Worm (Caenorhabditis elegans) whole organism, L1 larva: ENCODE results near the gene K08A2.2.

ENCODE experiments used
- ceh-82 ChIP-seq, 3 experiments: fragments of 150-350 bp in 1 of 3; sonication (generic microtip) in 2 of 3; optimal IDR thresholded peaks; 2 replicates each; lab custom pipeline; 2014 to 2017; ENCODE audit warnings: missing biosample characterization in 3 of 3, missing genetic modification characterization in 3 of 3
- egl-27 ChIP-seq, 2 experiments: fragments of 150-350 bp in 1 of 2; sonication (generic microtip); optimal IDR thresholded peaks; 3 replicates each; lab custom pipeline; 2017 to 2018; ENCODE audit warnings: missing biosample characterization in 2 of 2, missing genetic modification characterization in 2 of 2, missing genetic modification reagents in 2 of 2
- elt-2 ChIP-seq: sonication (generic microtip); optimal IDR thresholded peaks from 2 replicates; lab custom pipeline; 2016; ENCODE audit warnings: missing genetic modification characterization, mild to moderate bottlenecking, inconsistent platforms, missing compliant biosample characterization, missing genetic modification reagents
- elt-3 ChIP-seq, 6 experiments: fragments of 150-350 bp in 1 of 6; sonication (generic microtip); optimal IDR thresholded peaks; 2 replicates each; lab custom pipeline; 2017 to 2018; ENCODE audit warnings: missing biosample characterization in 6 of 6, missing genetic modification characterization in 6 of 6, inconsistent platforms in 1 of 6
- isw-1 ChIP-seq: fragments of 200-800 bp; sonication (Bioruptor generic); IDR thresholded peaks from 2 replicates; pipeline ENCODE4 v1.3.6; 2022; ENCODE audit warnings: missing genetic modification characterization, missing compliant biosample characterization
- lin-15B ChIP-seq: fragments of 150-350 bp; sonication (generic microtip); optimal IDR thresholded peaks from 3 replicates; lab custom pipeline; 2014; ENCODE audit warnings: missing biosample characterization, missing genetic modification characterization
- lsy-2 ChIP-seq, 2 experiments: fragments of 150-350 bp; optimal IDR thresholded peaks; 2 replicates each; lab custom pipeline; 2014; ENCODE audit warnings: missing biosample characterization in 2 of 2, missing genetic modification characterization in 2 of 2
- nhr-12 ChIP-seq: sonication (generic microtip); optimal IDR thresholded peaks from 2 replicates; lab custom pipeline; 2017; ENCODE audit warnings: missing biosample characterization, missing genetic modification characterization
- nhr-28 ChIP-seq: fragments of 150-350 bp; optimal IDR thresholded peaks from 2 replicates; lab custom pipeline; 2014; ENCODE audit warnings: missing biosample characterization, missing genetic modification characterization
- nhr-76 ChIP-seq: sonication (generic microtip); optimal IDR thresholded peaks from 2 replicates; lab custom pipeline; 2017; ENCODE audit warnings: missing biosample characterization, missing genetic modification characterization
- snpc-4 ChIP-seq: fragments of 150-350 bp; optimal IDR thresholded peaks from 2 replicates; lab custom pipeline; 2014; ENCODE audit warnings: missing biosample characterization, missing genetic modification characterization
- tbx-2 ChIP-seq: sonication (generic microtip); optimal IDR thresholded peaks from 2 replicates; lab custom pipeline; 2016; ENCODE audit warnings: missing genetic modification characterization, missing compliant biosample characterization
- unc-86 ChIP-seq: sonication (generic microtip); optimal IDR thresholded peaks from 2 replicates; lab custom pipeline; 2016; ENCODE audit warnings: missing genetic modification characterization, missing compliant biosample characterization
- ztf-11 ChIP-seq, 2 experiments: sonication (generic microtip); optimal IDR thresholded peaks; 2 replicates each; lab custom pipeline; 2016 to 2017; ENCODE audit warnings: missing genetic modification characterization in 2 of 2, missing biosample characterization in 1 of 2, missing compliant biosample characterization in 1 of 2

DNA sequence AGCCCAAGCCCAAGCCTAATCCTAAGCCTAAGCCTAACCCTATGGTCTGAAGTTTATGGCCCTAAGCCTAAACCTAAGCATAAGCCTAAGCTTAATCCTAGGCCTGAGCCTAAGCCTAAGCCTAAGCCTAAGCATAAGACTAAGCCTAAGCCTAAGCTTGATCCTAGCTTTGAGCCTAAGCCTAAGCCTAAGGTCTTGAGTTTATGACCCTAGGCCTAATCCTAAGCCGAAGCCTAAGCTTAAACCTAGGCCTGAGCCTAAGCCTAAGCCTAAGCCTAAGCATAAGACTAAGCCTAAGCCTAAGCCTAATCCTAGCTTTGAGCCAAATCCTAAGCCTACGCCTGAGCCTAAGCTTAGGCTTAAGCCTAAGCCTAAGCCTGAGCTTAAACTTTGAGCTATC, 12.3 kb upstream of the K08A2.2 start:
- no peak for TF ChIP-seq nhr-12 (tag; lab: Kevin White, UChicago)
- no peak for TF ChIP-seq egl-27 (tag; optimal IDR thresholded peaks at IDR 0.05; lab: Kevin White, UChicago)
- TF ChIP-seq elt-3 (tag; optimal IDR thresholded peaks at IDR 0.05; lab: Kevin White, UChicago): no peak
- TF ChIP-seq elt-2 (tag; lab: Kevin White, UChicago): no peak
- TF ChIP-seq isw-1 (GFP tag; lab: Robert Waterston, UW): no peak
- no peak for TF ChIP-seq nhr-28 (tag; lab: Kevin White, UChicago)
- no peak for TF ChIP-seq lsy-2 (tag; optimal IDR thresholded peaks at IDR 0.05; lab: Kevin White, UChicago)
- TF ChIP-seq ceh-82 (tag; optimal IDR thresholded peaks at IDR 0.05; lab: Kevin White, UChicago): no peak
- no peak for TF ChIP-seq snpc-4 (tag; lab: Kevin White, UChicago)
- no peak for TF ChIP-seq lin-15B (tag; lab: Kevin White, UChicago)
- no peak for TF ChIP-seq unc-86
- no peak for TF ChIP-seq nhr-76 (tag; lab: Kevin White, UChicago)
- TF ChIP-seq ztf-11 (tag; optimal IDR thresholded peaks at IDR 0.05; lab: Kevin White, UChicago): no peak
- TF ChIP-seq tbx-2 (tag; lab: Kevin White, UChicago): no peak
